Worm (Caenorhabditis elegans) whole organism, young adult: ENCODE results near the gene sra-26.

Source experiments
- K11D2.4 ChIP-seq: fragments of 200-800 bp; sonication (Bioruptor generic); IDR thresholded peaks from 2 replicates; pipeline ENCODE4 v1.3.6; 2022; ENCODE audit warnings: missing genetic modification reagents, missing genetic modification characterization, missing compliant biosample characterization
- efl-1 ChIP-seq: fragments of 150-350 bp; optimal IDR thresholded peaks from 2 replicates; lab custom pipeline; 2014; ENCODE audit warnings: missing biosample characterization, missing genetic modification reagents, missing genetic modification characterization

ce11 chrII:6628397-6628796, 23.2 kb downstream of the sra-26 start:
- TF ChIP-seq K11D2.4 (GFP tag; lab: Robert Waterston, UW) (no peak), efl-1 (GFP tag; lab: Kevin White, UChicago) (no peak)
